Worm (Caenorhabditis elegans) whole organism, L1 larva: ENCODE measurements around the gene srj-45.

Experiments
- C16A3.4 ChIP-seq: fragments of 150-350 bp; optimal IDR thresholded peaks from 2 replicates; lab custom pipeline; 2014; ENCODE audit warnings: missing biosample characterization, missing genetic modification characterization
- fkh-10 ChIP-seq: sonication (generic microtip); optimal IDR thresholded peaks from 2 replicates; lab custom pipeline; 2017; ENCODE audit warnings: missing biosample characterization, missing genetic modification reagents, missing genetic modification characterization
- mdl-1 ChIP-seq, 2 experiments: fragments of 150-350 bp; optimal IDR thresholded peaks; 2 replicates each; lab custom pipeline; 2014 to 2017; ENCODE audit warnings: missing biosample characterization in 2 of 2, missing genetic modification characterization in 2 of 2, inconsistent platforms in 1 of 2

ce11 chrV:2871754-2872504 is 35.5 kb upstream of the srj-45 start:
- no peak for TF ChIP-seq mdl-1 (tag; optimal IDR thresholded peaks at IDR 0.05; lab: Kevin White, UChicago)
- no peak for TF ChIP-seq fkh-10
- no peak for TF ChIP-seq C16A3.4 (tag; lab: Kevin White, UChicago)
